Worm (Caenorhabditis elegans): ENCODE measurements around the gene fbxa-181.

ce11 chrV:13736147-13736546, 10.5 kb downstream of the fbxa-181 start, which contains the start of gene F35E12.6:
- TF ChIP-seq ceh-6 (GFP tag; optimal IDR thresholded peaks at IDR 0.05) (no peak), ceh-34 (tag; optimal IDR thresholded peaks at IDR 0.05) (no peak), lin-11 (tag; optimal IDR thresholded peaks at IDR 0.05) (no peak), unc-42 (tag; optimal IDR thresholded peaks at IDR 0.05) (no peak), ets-4 (tag; optimal IDR thresholded peaks at IDR 0.05) (no peak), dve-1 (tag; optimal IDR thresholded peaks at IDR 0.05) (no peak), che-1 (tag; optimal IDR thresholded peaks at IDR 0.05) (no peak), tbx-2 (tag; optimal IDR thresholded peaks at IDR 0.05) (no peak), ama-1 (optimal IDR thresholded peaks at IDR 0.05) (no peak)
